Fruit fly (Drosophila melanogaster) whole organism, embryonic: ENCODE data around the gene GlnRS.

Experiments
- BtbVII ChIP-seq: fragments of 200-800 bp; sonication (Bioruptor generic); optimal IDR thresholded peaks from 3 replicates; lab custom pipeline; 2017; ENCODE audit warnings: missing biosample characterization, mild to moderate bottlenecking, missing genetic modification characterization
- CG10209 ChIP-seq: fragments of 200-800 bp; sonication (Bioruptor generic); optimal IDR thresholded peaks from 3 replicates; lab custom pipeline; 2017; ENCODE audit warnings: missing biosample characterization, mild to moderate bottlenecking, missing genetic modification characterization, missing genetic modification reagents
- CG1024 ChIP-seq: fragments of 200-800 bp; sonication (Bioruptor generic); IDR thresholded peaks from 2 replicates; pipeline ENCODE4 v1.3.6; 2022; ENCODE audit warnings: missing biosample characterization, missing genetic modification characterization
- CG10979 ChIP-seq: fragments of 200-800 bp; sonication (Bioruptor generic); optimal IDR thresholded peaks from 2 replicates; lab custom pipeline; 2018; ENCODE audit warnings: missing biosample characterization, mild to moderate bottlenecking, missing genetic modification characterization, moderate library complexity
- CG11085 ChIP-seq: fragments of 200-800 bp; sonication (Bioruptor generic); IDR thresholded peaks from 2 replicates; pipeline ENCODE4 v1.3.6; 2022; ENCODE audit warnings: missing biosample characterization, missing genetic modification characterization
- CG11456 ChIP-seq: fragments of 200-800 bp; sonication (Bioruptor generic); IDR thresholded peaks from 3 replicates; pipeline ENCODE4 v1.3.6; 2022; ENCODE audit warnings: missing biosample characterization, missing genetic modification characterization
- CG12219 ChIP-seq: fragments of 200-800 bp; sonication (Bioruptor generic); optimal IDR thresholded peaks from 3 replicates; lab custom pipeline; 2018; ENCODE audit warnings: missing biosample characterization, mild to moderate bottlenecking, missing genetic modification characterization
- CG13123 ChIP-seq: fragments of 200-800 bp; sonication (Bioruptor generic); optimal IDR thresholded peaks from 2 replicates; lab custom pipeline; 2016; ENCODE audit warnings: missing biosample characterization, missing genetic modification characterization
- CG14441 ChIP-seq: fragments of 200-800 bp; sonication (Bioruptor generic); IDR thresholded peaks from 2 replicates; pipeline ENCODE4 v1.3.6; 2022; ENCODE audit warnings: missing biosample characterization, missing genetic modification characterization
- CG1832 ChIP-seq: fragments of 200-800 bp; sonication (Bioruptor generic); optimal IDR thresholded peaks from 2 replicates; lab custom pipeline; 2017; ENCODE audit warnings: missing biosample characterization, mild to moderate bottlenecking, missing genetic modification characterization, inconsistent platforms
- CG18476 ChIP-seq: fragments of 200-800 bp; sonication (Bioruptor generic); optimal IDR thresholded peaks from 2 replicates; lab custom pipeline; 2016; ENCODE audit warnings: missing biosample characterization, mild to moderate bottlenecking, missing genetic modification characterization
- CG18599 ChIP-seq: fragments of 200-800 bp; sonication (Bioruptor generic); optimal IDR thresholded peaks from 3 replicates; lab custom pipeline; 2017; ENCODE audit warnings: missing biosample characterization, missing genetic modification characterization, mild to moderate bottlenecking, moderate library complexity, missing genetic modification reagents
- CG31224 ChIP-seq: fragments of 200-800 bp; sonication (Bioruptor generic); IDR thresholded peaks from 2 replicates; pipeline ENCODE4 v1.3.6; 2022; ENCODE audit warnings: missing biosample characterization, missing genetic modification characterization
- CG3163 ChIP-seq: fragments of 200-800 bp; sonication (Bioruptor generic); optimal IDR thresholded peaks from 3 replicates; lab custom pipeline; 2016; ENCODE audit warnings: missing biosample characterization, missing genetic modification characterization
- CG6175 ChIP-seq: fragments of 200-800 bp; sonication (Bioruptor generic); IDR thresholded peaks from 3 replicates; pipeline ENCODE4 v1.3.6; 2022; ENCODE audit warnings: missing biosample characterization, missing genetic modification characterization
- CG6272 ChIP-seq: fragments of 200-800 bp; sonication (Bioruptor generic); IDR thresholded peaks from 2 replicates; pipeline ENCODE4 v1.3.6; 2022; ENCODE audit warnings: missing biosample characterization, missing genetic modification characterization
- CG7372 ChIP-seq: fragments of 200-800 bp; sonication (Bioruptor generic); IDR thresholded peaks from 2 replicates; pipeline ENCODE4 v1.3.6; 2022; ENCODE audit warnings: missing biosample characterization, missing genetic modification characterization
- CG7928 ChIP-seq: fragments of 200-800 bp; sonication (Bioruptor generic); optimal IDR thresholded peaks from 2 replicates; lab custom pipeline; 2017; ENCODE audit warnings: missing biosample characterization, mild to moderate bottlenecking, missing genetic modification characterization
- CG8765 ChIP-seq: fragments of 200-800 bp; sonication (Bioruptor generic); IDR thresholded peaks from 2 replicates; pipeline ENCODE4 v1.3.6; 2022; ENCODE audit warnings: missing biosample characterization, missing genetic modification characterization
- CTCF ChIP-seq: fragments of 200-800 bp; sonication (Bioruptor generic); optimal IDR thresholded peaks from 2 replicates; lab custom pipeline; 2017; ENCODE audit warnings: missing biosample characterization, mild to moderate bottlenecking, missing genetic modification characterization, moderate library complexity
- Dbx ChIP-seq: fragments of 200-800 bp; sonication (Bioruptor generic); IDR thresholded peaks from 3 replicates; pipeline ENCODE4 v1.3.6; 2022; ENCODE audit warnings: missing biosample characterization, missing genetic modification characterization
- Deaf1 ChIP-seq: fragments of 200-800 bp; optimal IDR thresholded peaks from 3 replicates; lab custom pipeline; 2019; ENCODE audit warnings: missing biosample characterization, mild to moderate bottlenecking, missing genetic modification characterization, moderate library complexity
- Eip74EF ChIP-seq, 2 experiments: fragments of 200-800 bp in 1 of 2; fragments of >200 bp in 1 of 2; sonication (Bioruptor generic) in 1 of 2; optimal IDR thresholded peaks; 2 replicates each; lab custom pipeline; 2017 to 2019; ENCODE audit warnings: missing biosample characterization in 2 of 2, missing genetic modification characterization in 2 of 2, mild to moderate bottlenecking in 1 of 2, moderate library complexity in 1 of 2
- Fer2 ChIP-seq: fragments of 200-800 bp; sonication (Bioruptor generic); optimal IDR thresholded peaks from 2 replicates; lab custom pipeline; 2018; ENCODE audit warnings: missing biosample characterization, mild to moderate bottlenecking, missing genetic modification characterization, moderate library complexity
- HLH54F ChIP-seq: fragments of 200-800 bp; sonication (Bioruptor generic); optimal IDR thresholded peaks from 3 replicates; lab custom pipeline; 2016; ENCODE audit warnings: missing biosample characterization, missing genetic modification characterization
- Hr39 ChIP-seq: fragments of >200 bp; optimal IDR thresholded peaks from 2 replicates; lab custom pipeline; 2017
- MTF-1 ChIP-seq: fragments of 200-800 bp; sonication (Bioruptor generic); optimal IDR thresholded peaks from 2 replicates; lab custom pipeline; 2018; ENCODE audit warnings: missing biosample characterization, mild to moderate bottlenecking, missing genetic modification characterization, borderline replicate concordance
- Max ChIP-seq: fragments of 200-800 bp; sonication (Bioruptor generic); optimal IDR thresholded peaks from 2 replicates; lab custom pipeline; 2016; ENCODE audit warnings: missing biosample characterization, mild to moderate bottlenecking, missing genetic modification characterization
- Sox100B ChIP-seq: fragments of 200-800 bp; sonication (Bioruptor generic); optimal IDR thresholded peaks from 3 replicates; lab custom pipeline; 2018; ENCODE audit warnings: missing biosample characterization, mild to moderate bottlenecking, missing genetic modification characterization
- Vsx1 ChIP-seq: fragments of 200-800 bp; sonication (Bioruptor generic); optimal IDR thresholded peaks from 2 replicates; lab custom pipeline; 2017; ENCODE audit warnings: missing biosample characterization, mild to moderate bottlenecking, missing genetic modification characterization, missing genetic modification reagents
- amos ChIP-seq: fragments of 200-800 bp; sonication (Bioruptor generic); IDR thresholded peaks from 2 replicates; pipeline ENCODE4 v1.3.6; 2022; ENCODE audit warnings: missing biosample characterization, missing genetic modification characterization; ENCODE audit not compliant: partially characterized antibody
- ap ChIP-seq: fragments of 200-800 bp; sonication (Bioruptor generic); IDR thresholded peaks from 2 replicates; pipeline ENCODE4 v1.3.6; 2022; ENCODE audit warnings: missing biosample characterization, missing genetic modification characterization
- bab2 ChIP-seq: fragments of 200-800 bp; sonication (Bioruptor generic); optimal IDR thresholded peaks from 2 replicates; lab custom pipeline; 2016; ENCODE audit warnings: missing biosample characterization, missing genetic modification characterization
- ci ChIP-seq: fragments of 200-800 bp; sonication (Bioruptor generic); IDR thresholded peaks from 3 replicates; pipeline ENCODE4 v1.3.6; 2022; ENCODE audit warnings: missing biosample characterization, missing genetic modification characterization
- crc ChIP-seq: fragments of 200-800 bp; sonication (Bioruptor generic); optimal IDR thresholded peaks from 2 replicates; lab custom pipeline; 2016; ENCODE audit warnings: missing biosample characterization, missing genetic modification characterization
- danr ChIP-seq: fragments of 200-800 bp; sonication (Bioruptor generic); IDR thresholded peaks from 2 replicates; pipeline ENCODE4 v1.3.6; 2022; ENCODE audit warnings: missing biosample characterization, missing genetic modification characterization
- dm ChIP-seq: fragments of 200-800 bp; sonication (Bioruptor generic); optimal IDR thresholded peaks from 3 replicates; lab custom pipeline; 2016; ENCODE audit warnings: missing biosample characterization, missing genetic modification characterization
- gce ChIP-seq: fragments of 200-800 bp; sonication (Bioruptor generic); IDR thresholded peaks from 3 replicates; pipeline ENCODE4 v1.3.6; 2022; ENCODE audit warnings: missing biosample characterization, missing genetic modification characterization
- grn ChIP-seq: fragments of 200-800 bp; sonication (Bioruptor generic); optimal IDR thresholded peaks from 3 replicates; lab custom pipeline; 2017; ENCODE audit warnings: missing biosample characterization, missing genetic modification characterization
- hbn ChIP-seq: fragments of 200-800 bp; sonication (Bioruptor generic); IDR thresholded peaks from 2 replicates; pipeline ENCODE4 v1.3.6; 2022; ENCODE audit warnings: missing biosample characterization, missing genetic modification characterization; ENCODE audit not compliant: partially characterized antibody
- hkb ChIP-seq, 2 experiments: fragments of 200-800 bp in 1 of 2; fragments of >200 bp in 1 of 2; sonication (Bioruptor generic) in 1 of 2; IDR thresholded peaks in 1 of 2; optimal IDR thresholded peaks in 1 of 2; 2 replicates each; pipeline versions ENCODE4 v1.3.6 to Lab custom; 2017 to 2022; ENCODE audit warnings: missing biosample characterization in 1 of 2, missing genetic modification characterization in 1 of 2
- mam ChIP-seq: fragments of 200-800 bp; sonication (Bioruptor generic); optimal IDR thresholded peaks from 3 replicates; lab custom pipeline; 2016; ENCODE audit warnings: missing biosample characterization, missing genetic modification characterization
- nerfin-2 ChIP-seq: fragments of 200-800 bp; sonication (Bioruptor generic); IDR thresholded peaks from 2 replicates; pipeline ENCODE4 v1.3.6; 2022; ENCODE audit warnings: missing biosample characterization, missing genetic modification characterization; ENCODE audit not compliant: partially characterized antibody
- nmo ChIP-seq: fragments of 200-800 bp; sonication (Bioruptor generic); optimal IDR thresholded peaks from 2 replicates; lab custom pipeline; 2018; ENCODE audit warnings: missing biosample characterization, mild to moderate bottlenecking, missing genetic modification characterization, moderate library complexity
- nom ChIP-seq: fragments of 200-800 bp; sonication (Bioruptor generic); optimal IDR thresholded peaks from 2 replicates; lab custom pipeline; 2017; ENCODE audit warnings: missing biosample characterization, missing genetic modification characterization, mild to moderate bottlenecking, moderate library complexity, missing genetic modification reagents
- pum ChIP-seq: fragments of 200-800 bp; sonication (Bioruptor generic); optimal IDR thresholded peaks from 2 replicates; lab custom pipeline; 2016; ENCODE audit warnings: missing biosample characterization, missing genetic modification characterization
- repo ChIP-seq: fragments of 200-800 bp; sonication (Bioruptor generic); optimal IDR thresholded peaks from 2 replicates; lab custom pipeline; 2016; ENCODE audit warnings: missing biosample characterization, missing genetic modification characterization
- sna ChIP-seq: fragments of 200-800 bp; sonication (Bioruptor generic); IDR thresholded peaks from 2 replicates; pipeline ENCODE4 v1.3.6; 2022; ENCODE audit warnings: missing biosample characterization, missing genetic modification characterization; ENCODE audit not compliant: partially characterized antibody
- stc ChIP-seq: fragments of 200-800 bp; sonication (Bioruptor generic); IDR thresholded peaks from 2 replicates; pipeline ENCODE4 v1.3.6; 2022; ENCODE audit warnings: missing biosample characterization, missing genetic modification characterization
- usp ChIP-seq: fragments of >200 bp; optimal IDR thresholded peaks from 2 replicates; lab custom pipeline; 2017; ENCODE audit warnings: missing biosample characterization, missing genetic modification characterization
- yki ChIP-seq: fragments of >200 bp; optimal IDR thresholded peaks from 3 replicates; lab custom pipeline; 2018

Gene GlnRS

dm6 chr3R:25262322-25262761 is 3.2 kb downstream of the GlnRS start, which contains the start of the genes Kdsr and CG11858 (continued):
- TF ChIP-seq Max (GFP tag; lab: Kevin White, UChicago) (peak; percentile 72), CG3163 (GFP tag; lab: Kevin White, UChicago) (peak; percentile 19), Eip74EF (GFP tag; optimal IDR thresholded peaks at IDR 0.05; lab: Kevin White, UChicago) (no peak), crc (no peak), CG10209 (GFP tag; lab: Kevin White, UChicago) (peak; percentile 38), CG31224 (peak; percentile 42; the same call in 1 of the 2 replicates), hbn (GFP tag; lab: Robert Waterston, UW) (peak; percentile 35; the same call in 1 of the 2 replicates), CTCF (no peak), CG12219 (GFP tag; lab: Kevin White, UChicago) (no peak), sna (GFP tag; lab: Robert Waterston, UW) (no peak), CG1024 (GFP tag; lab: Robert Waterston, UW) (no peak), pum (GFP tag; lab: Kevin White, UChicago) (peak; percentile 45), CG10979 (tag; lab: Kevin White, UChicago) (peak; percentile 53), gce (GFP tag; lab: Robert Waterston, UW) (no peak), CG8765 (GFP tag; lab: Robert Waterston, UW) (peak; percentile 53), danr (GFP tag; lab: Robert Waterston, UW) (peak; percentile 58; the same call in 1 of the 2 replicates), usp (GFP tag; lab: Kevin White, UChicago) (no peak), stc (0 out of 2 replicates have a peak, but pooled peaks have one; percentile 10), mam (GFP tag; lab: Kevin White, UChicago) (peak; percentile 48), CG6175 (GFP tag; lab: Robert Waterston, UW) (no peak), Hr39 (lab: Kevin White, UChicago) (no peak), CG7372 (GFP tag; lab: Robert Waterston, UW) (peak; percentile 35; the same call in 1 of the 2 replicates), BtbVII (GFP tag; lab: Kevin White, UChicago) (no peak), CG14441 (GFP tag; lab: Robert Waterston, UW) (peak; percentile 72), Sox100B (GFP tag; lab: Kevin White, UChicago) (no peak), amos (GFP tag; lab: Robert Waterston, UW) (no peak), CG6272 (GFP tag; lab: Robert Waterston, UW) (peak; percentile 32; the same call in 1 of the 2 replicates), bab2 (GFP tag; lab: Kevin White, UChicago) (peak; percentile 40), CG11456 (0 out of 3 replicates have a peak, but pooled peaks have one; percentile 34), ap (GFP tag; lab: Robert Waterston, UW) (no peak), Fer2 (tag; lab: Kevin White, UChicago) (peak; percentile 21), CG18599 (GFP tag; lab: Kevin White, UChicago) (no peak), Dbx (GFP tag; lab: Robert Waterston, UW) (peak; percentile 61; the same call in 1 of the 3 replicates), nerfin-2 (GFP tag; lab: Robert Waterston, UW) (no peak), CG7928 (GFP tag; lab: Kevin White, UChicago) (no peak), ci (peak; percentile 47), yki (lab: Kevin White, UChicago) (no peak), CG11085 (GFP tag; lab: Robert Waterston, UW) (no peak), repo (GFP tag; lab: Kevin White, UChicago) (no peak), Deaf1 (tag; lab: Kevin White, UChicago) (no peak), nom (no peak), HLH54F (peak; percentile 43), nmo (GFP tag; lab: Kevin White, UChicago) (peak; percentile 75), Vsx1 (GFP tag; lab: Kevin White, UChicago) (no peak), CG18476 (GFP tag; lab: Kevin White, UChicago) (peak; percentile 71), CG13123 (peak; percentile 6), hkb (optimal IDR thresholded peaks at IDR 0.05; lab: Kevin White, UChicago) (peak; percentile 29), hkb (GFP tag; IDR thresholded peaks at IDR 0.05; lab: Robert Waterston, UW) (peak; percentile 66), CG1832 (GFP tag; lab: Kevin White, UChicago) (no peak), grn (peak; percentile 73), dm (peak; percentile 74), MTF-1 (no peak)
